Fruit fly (Drosophila melanogaster) whole organism: Measurements from ENCODE around the gene shams.
"Not testable (repeated sequence)": the region's sequence is repeated elsewhere in the genome, so short reads cannot be mapped to it uniquely, and the experiment has no call there.

Source experiments
- CG8478 ChIP-seq: fragments of >200 bp; optimal IDR thresholded peaks from 2 replicates; lab custom pipeline; 2018; ENCODE audit warnings: inconsistent platforms
- EcR ChIP-seq, 2 experiments: fragments of >200 bp; optimal IDR thresholded peaks; 2 replicates each; lab custom pipeline; 2017; ENCODE audit warnings: missing biosample characterization in 2 of 2, missing genetic modification characterization in 2 of 2, missing genetic modification reagents in 2 of 2
- pan ChIP-seq: fragments of >200 bp; optimal IDR thresholded peaks from 2 replicates; lab custom pipeline; 2017
- psq ChIP-seq: fragments of >200 bp; optimal IDR thresholded peaks from 2 replicates; lab custom pipeline; 2017

dm6 chr3R:25123262-25123661, 48.9 kb upstream of the shams start, which contains the start of gene vig2:
- TF ChIP-seq EcR (GFP tag; optimal IDR thresholded peaks at IDR 0.05; lab: Kevin White, UChicago); psq (lab: Kevin White, UChicago); CG8478 (lab: Kevin White, UChicago); pan (lab: Kevin White, UChicago): not testable (repeated sequence)
